Worm (Caenorhabditis elegans): ENCODE measurements around the gene T07E3.2.

Gene T07E3.2

DNA sequence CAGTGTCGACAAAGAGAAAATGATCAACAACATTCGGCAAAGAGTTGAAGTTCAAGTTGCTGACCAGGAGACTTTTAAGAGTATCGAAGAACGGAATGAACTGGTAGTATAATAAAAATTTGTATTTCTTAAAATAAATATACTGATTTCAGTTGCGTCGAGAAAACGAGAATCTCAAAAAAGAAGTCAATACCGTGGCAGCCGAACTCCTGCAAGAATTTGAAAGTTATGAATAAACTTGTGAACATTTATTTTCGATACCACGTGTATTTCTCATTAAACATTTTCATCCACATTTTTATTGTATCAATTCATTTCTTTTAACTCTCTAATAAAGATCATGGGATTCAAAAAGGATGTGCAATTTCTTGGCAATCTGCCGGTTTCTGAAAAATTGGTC lies 36.5 kb upstream of the T07E3.2 start, which contains the start of gene K04C2.8:
Gene K04C2.8, plus strand, starts transcription at position 301 of the 400 bp plus-strand sequence.
- no peak for TF ChIP-seq C08G9.2 (tag; optimal IDR thresholded peaks at IDR 0.05)
- TF ChIP-seq ceh-2 (tag; optimal IDR thresholded peaks at IDR 0.05), result no peak
- no peak for TF ChIP-seq dmd-4 (tag; optimal IDR thresholded peaks at IDR 0.05; ENCODE audit: borderline replicate concordance)
- no peak for TF ChIP-seq ama-1 (optimal IDR thresholded peaks at IDR 0.05)
- TF ChIP-seq che-1 (tag; optimal IDR thresholded peaks at IDR 0.05), result no peak
- no peak for TF ChIP-seq fax-1 (tag; optimal IDR thresholded peaks at IDR 0.05)
- TF ChIP-seq tbx-2 (tag; optimal IDR thresholded peaks at IDR 0.05), result no peak
- no peak for TF ChIP-seq sox-4 (tag; optimal IDR thresholded peaks at IDR 0.05)
- TF ChIP-seq ceh-45 (GFP tag; IDR thresholded peaks at IDR 0.05), result no peak
- TF ChIP-seq lin-11 (tag; optimal IDR thresholded peaks at IDR 0.05), result no peak
- TF ChIP-seq mec-3 (tag; optimal IDR thresholded peaks at IDR 0.05; ENCODE audit: borderline replicate concordance), result no peak
- TF ChIP-seq npax-4 (tag; optimal IDR thresholded peaks at IDR 0.05), result no peak
- TF ChIP-seq C38D4.7 (GFP tag; optimal IDR thresholded peaks at IDR 0.05), result no peak
- no peak for TF ChIP-seq pros-1 (tag; optimal IDR thresholded peaks at IDR 0.05)
- no peak for TF ChIP-seq hlh-8 (tag; optimal IDR thresholded peaks at IDR 0.05)
- TF ChIP-seq syd-9 (tag; optimal IDR thresholded peaks at IDR 0.05), result no peak

ce11 chrIII:6871067-6871466 lies 35.4 kb upstream of the T07E3.2 start:
- TF ChIP-seq Y22D7AL.16 (tag; optimal IDR thresholded peaks at IDR 0.05) (no peak), ceh-6 (GFP tag; optimal IDR thresholded peaks at IDR 0.05) (no peak), hlh-6 (tag; optimal IDR thresholded peaks at IDR 0.05) (no peak), hlh-15 (tag; optimal IDR thresholded peaks at IDR 0.05) (no peak), ceh-9 (tag; optimal IDR thresholded peaks at IDR 0.05) (no peak), C08G9.2 (tag; optimal IDR thresholded peaks at IDR 0.05) (no peak), unc-42 (tag; optimal IDR thresholded peaks at IDR 0.05) (no peak), odd-2 (tag; optimal IDR thresholded peaks at IDR 0.05) (no peak), unc-55 (GFP tag; optimal IDR thresholded peaks at IDR 0.05) (peak; percentile 6)

- no peak for TF ChIP-seq dmd-4 (tag; optimal IDR thresholded peaks at IDR 0.05; ENCODE audit: borderline replicate concordance)
- TF ChIP-seq ahr-1 (tag; optimal IDR thresholded peaks at IDR 0.05), result no peak
Observed at ce11 chrIII:6871668-6872067, 34.8 kb upstream of the T07E3.2 start.

DNA sequence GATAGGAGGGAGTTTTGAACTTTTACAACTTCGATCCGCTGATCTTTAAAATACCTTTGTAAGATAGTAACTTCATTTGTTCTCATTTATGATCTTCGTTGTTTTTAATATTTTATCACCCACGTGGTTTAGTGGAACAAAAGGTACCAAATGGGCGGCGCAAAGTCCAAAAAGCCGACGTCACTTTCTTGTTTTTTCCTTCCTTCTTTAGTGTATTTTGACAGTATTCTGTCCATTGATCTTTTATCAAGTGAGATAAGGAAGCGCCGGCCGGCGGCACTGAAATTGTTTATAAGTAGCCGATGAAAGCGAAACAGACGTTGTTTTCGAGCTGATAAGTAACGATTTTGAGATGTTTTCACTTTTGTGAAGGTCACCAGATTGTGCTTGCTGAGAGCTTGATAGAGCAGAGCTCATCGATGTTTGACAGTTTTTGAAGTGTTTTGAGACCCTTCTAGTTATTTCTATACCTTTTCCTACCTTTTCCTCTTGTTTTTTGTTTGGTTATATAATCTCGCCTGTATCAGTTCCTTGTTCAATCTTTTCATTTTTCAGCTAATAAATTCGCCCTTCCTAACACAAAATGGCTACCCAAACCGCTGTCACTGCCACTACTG lies 33.9 kb upstream of the T07E3.2 start, which contains the start of gene K04C2.3:
Gene K04C2.3, plus strand, starts transcription at position 556 of the 617 bp plus-strand sequence.
- TF ChIP-seq sdc-2 (tag; optimal IDR thresholded peaks at IDR 0.05) (no peak), pax-1 (tag; optimal IDR thresholded peaks at IDR 0.05) (no peak), unc-3 (GFP tag; conservative IDR thresholded peaks at IDR 0.05) (no peak), unc-3 (tag; optimal IDR thresholded peaks at IDR 0.05) (no peak), ceh-14 (tag; optimal IDR thresholded peaks at IDR 0.05) (no peak), ref-2 (tag; optimal IDR thresholded peaks at IDR 0.05) (no peak)

DNA sequence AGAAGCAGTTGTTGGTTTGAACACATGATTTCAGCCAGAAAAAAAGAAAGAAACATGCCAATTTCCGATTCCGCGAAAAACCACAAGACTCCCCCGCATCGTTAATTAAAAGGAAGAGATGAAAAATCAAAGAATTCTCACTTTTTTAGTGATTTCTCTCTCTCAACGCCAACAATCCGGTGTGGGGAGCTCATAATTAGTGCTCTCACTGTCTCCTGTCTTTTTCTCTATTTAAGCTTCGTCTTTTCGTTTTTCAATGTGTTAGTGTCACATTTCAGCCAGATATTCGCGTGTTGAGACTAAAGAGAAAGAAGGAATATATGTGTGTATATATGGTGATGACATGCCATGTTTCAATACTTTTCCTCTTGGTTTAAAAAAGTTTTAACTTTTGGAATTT lies 32.8 kb upstream of the T07E3.2 start:
- TF ChIP-seq tbx-2 (tag; optimal IDR thresholded peaks at IDR 0.05) (no peak), pax-1 (tag; optimal IDR thresholded peaks at IDR 0.05) (no peak), ceh-6 (GFP tag; optimal IDR thresholded peaks at IDR 0.05) (no peak), dmd-4 (tag; optimal IDR thresholded peaks at IDR 0.05; ENCODE audit: borderline replicate concordance) (no peak), fkh-10 (GFP tag; optimal IDR thresholded peaks at IDR 0.05) (no peak), hlh-30 (tag; optimal IDR thresholded peaks at IDR 0.05; ENCODE audit: insufficient read depth) (no peak), K02D7.2 (tag; optimal IDR thresholded peaks at IDR 0.05) (no peak), madf-2 (tag; optimal IDR thresholded peaks at IDR 0.05) (no peak), ets-4 (tag; optimal IDR thresholded peaks at IDR 0.05) (no peak), ama-1 (optimal IDR thresholded peaks at IDR 0.05) (no peak)
